Fruit fly (Drosophila melanogaster): ENCODE data around the gene ergic53.
A peak's percentile ranks its signal among the peaks of the same experiment; 100 is the strongest.

ergic53 gene

DNA sequence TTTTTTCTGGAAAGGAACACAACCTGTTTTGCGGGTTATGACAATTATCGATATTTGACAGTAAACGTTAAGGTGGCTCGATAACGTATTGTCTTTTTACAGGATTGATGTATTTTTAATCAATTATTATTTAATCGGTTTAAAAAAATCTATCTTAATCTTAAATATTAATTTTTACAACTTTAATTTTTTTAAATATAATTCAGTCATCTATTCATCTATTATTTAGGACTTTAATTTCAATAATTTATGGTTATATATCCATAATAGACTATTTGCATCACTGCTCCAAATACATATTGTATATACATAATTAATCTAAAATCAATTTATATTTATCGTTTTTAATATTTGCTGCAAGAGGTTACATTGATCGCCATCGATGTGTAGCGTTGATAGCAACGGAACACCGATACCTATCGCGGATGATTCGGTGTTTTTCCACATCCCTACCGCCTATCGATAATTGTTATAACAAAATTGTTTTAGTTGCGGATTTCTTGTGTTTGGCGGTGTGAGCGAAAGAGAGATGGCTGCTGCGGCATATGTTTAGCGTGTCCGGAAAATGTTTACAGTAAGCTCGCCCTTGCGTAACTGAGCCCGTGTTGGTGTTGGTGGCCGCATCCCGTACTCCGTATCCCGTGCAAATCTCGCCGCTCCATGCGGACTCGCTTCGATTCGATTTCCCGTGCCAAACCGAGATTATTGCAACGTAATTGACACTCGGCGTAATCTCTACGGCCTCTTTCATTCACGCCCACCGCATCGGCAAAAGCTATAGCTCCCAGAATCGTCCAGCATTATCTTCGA lies 9.8 kb upstream of the ergic53 start, which contains the start of the genes GstO1 and foi (continued):
- TF ChIP-seq CG9932 (GFP tag; IDR thresholded peaks at IDR 0.05) (peak; percentile 90), bowl (GFP tag; IDR thresholded peaks at IDR 0.05) (no peak), CG7357 (GFP tag; IDR thresholded peaks at IDR 0.05) (no peak), pfk (GFP tag; optimal IDR thresholded peaks at IDR 0.05) (peak; percentile 5), CG10209 (GFP tag; optimal IDR thresholded peaks at IDR 0.05) (peak; percentile 16), CG18262 (tag; optimal IDR thresholded peaks at IDR 0.05) (peak; percentile 32), ftz-f1 (GFP tag; optimal IDR thresholded peaks at IDR 0.05) (no peak), CG34422 (GFP tag; IDR thresholded peaks at IDR 0.05) (peak; percentile 31; the same call in 2 of the 3 replicates), salm (tag; optimal IDR thresholded peaks at IDR 0.05) (no peak), maf-S (GFP tag; optimal IDR thresholded peaks at IDR 0.05) (no peak), cas (GFP tag; IDR thresholded peaks at IDR 0.05) (no peak), CG7839 (tag; optimal IDR thresholded peaks at IDR 0.05) (peak; percentile 7), CG1647 (GFP tag; optimal IDR thresholded peaks at IDR 0.05) (no peak), Camta (GFP tag; optimal IDR thresholded peaks at IDR 0.05) (no peak), CG4424 (GFP tag; optimal IDR thresholded peaks at IDR 0.05) (no peak), Poxn (GFP tag; IDR thresholded peaks at IDR 0.05) (no peak), fd64A (GFP tag; optimal IDR thresholded peaks at IDR 0.05) (no peak), sisA (GFP tag; IDR thresholded peaks at IDR 0.05) (no peak), Xrp1 (GFP tag; IDR thresholded peaks at IDR 0.05) (no peak), CG3726 (GFP tag; IDR thresholded peaks at IDR 0.05) (no peak), esg (GFP tag; conservative IDR thresholded peaks at IDR 0.05) (no peak), ken (GFP tag; IDR thresholded peaks at IDR 0.05) (0 out of 3 replicates have a peak, but pooled peaks have one; percentile 31), CG15696 (tag; optimal IDR thresholded peaks at IDR 0.05) (no peak), HmgD (GFP tag; optimal IDR thresholded peaks at IDR 0.05) (no peak), CG9876 (GFP tag; optimal IDR thresholded peaks at IDR 0.05) (no peak), CG1602 (GFP tag; optimal IDR thresholded peaks at IDR 0.05) (peak; percentile 3), btn (GFP tag; optimal IDR thresholded peaks at IDR 0.05) (no peak), Side (GFP tag; optimal IDR thresholded peaks at IDR 0.05) (no peak), CG6683 (GFP tag; optimal IDR thresholded peaks at IDR 0.05) (no peak), ERR (GFP tag; optimal IDR thresholded peaks at IDR 0.05) (no peak), zfh1 (GFP tag; IDR thresholded peaks at IDR 0.05) (no peak), Awh (GFP tag; IDR thresholded peaks at IDR 0.05) (no peak), ham (GFP tag; IDR thresholded peaks at IDR 0.05) (no peak), Dip2 (GFP tag; IDR thresholded peaks at IDR 0.05) (no peak), stc (GFP tag; IDR thresholded peaks at IDR 0.05) (no peak), eve (GFP tag; optimal IDR thresholded peaks at IDR 0.05) (no peak), CG9797 (GFP tag; optimal IDR thresholded peaks at IDR 0.05) (peak; percentile 21), HmgZ (tag; optimal IDR thresholded peaks at IDR 0.05) (peak; percentile 58), gcm (GFP tag; optimal IDR thresholded peaks at IDR 0.05) (no peak), Hsf (GFP tag; optimal IDR thresholded peaks at IDR 0.05) (peak; percentile 3), CG12942 (GFP tag; optimal IDR thresholded peaks at IDR 0.05) (no peak), CkIIα-i1 (GFP tag; IDR thresholded peaks at IDR 0.05) (no peak), CG1233 (GFP tag; optimal IDR thresholded peaks at IDR 0.05) (no peak), CG2889 (GFP tag; IDR thresholded peaks at IDR 0.05) (no peak), sna (GFP tag; IDR thresholded peaks at IDR 0.05; ENCODE audit: partially characterized antibody) (peak; percentile 95), Max (GFP tag; optimal IDR thresholded peaks at IDR 0.05) (no peak), CG10462 (GFP tag; optimal IDR thresholded peaks at IDR 0.05) (no peak), H15 (GFP tag; IDR thresholded peaks at IDR 0.05) (no peak), ab (GFP tag; optimal IDR thresholded peaks at IDR 0.05) (no peak), mirr (GFP tag; optimal IDR thresholded peaks at IDR 0.05) (peak; percentile 2), Rx (GFP tag; IDR thresholded peaks at IDR 0.05) (no peak), CG10565 (GFP tag; optimal IDR thresholded peaks at IDR 0.05) (no peak)

All from whole organism, embryonic.